Worm (Caenorhabditis elegans): Measurements from ENCODE around the gene Y116F11B.13.

- no peak for TF ChIP-seq R02D3.7 (tag; optimal IDR thresholded peaks at IDR 0.05)
- no peak for TF ChIP-seq nhr-76 (tag; optimal IDR thresholded peaks at IDR 0.05)
- TF ChIP-seq dmd-9 (GFP tag; IDR thresholded peaks at IDR 0.05): no peak
- TF ChIP-seq ztf-7 (tag; optimal IDR thresholded peaks at IDR 0.05): no peak
- no peak for TF ChIP-seq nhr-28 (tag; optimal IDR thresholded peaks at IDR 0.05)
- TF ChIP-seq ceh-82 (tag; optimal IDR thresholded peaks at IDR 0.05): no peak
- TF ChIP-seq aly-2 (tag; optimal IDR thresholded peaks at IDR 0.05): no peak
- no peak for TF ChIP-seq sdz-12 (GFP tag; optimal IDR thresholded peaks at IDR 0.05)
- TF ChIP-seq nhr-11 (tag; optimal IDR thresholded peaks at IDR 0.05): no peak
- no peak for TF ChIP-seq gei-8 (GFP tag; optimal IDR thresholded peaks at IDR 0.05)
- TF ChIP-seq php-3 (GFP tag; IDR thresholded peaks at IDR 0.05): no peak
- TF ChIP-seq mep-1 (tag; optimal IDR thresholded peaks at IDR 0.05): no peak
Measured at ce11 chrV:19907365-19907764, 24.3 kb downstream of the Y116F11B.13 start, which contains the start of gene fars-2.

Measured in whole organism, L4 larva.